Worm (Caenorhabditis elegans): Measurements from ENCODE around the gene klp-19.

The klp-19 gene

ce11 chrIII:13275784-13276183, 31.3 kb downstream of the klp-19 start (continued):
- TF ChIP-seq egl-44 (GFP tag; IDR thresholded peaks at IDR 0.05) (no peak), Y67H2A.10 (GFP tag; conservative IDR thresholded peaks at IDR 0.05) (no peak), akir-1 (GFP tag; optimal IDR thresholded peaks at IDR 0.05) (no peak), unc-62 (GFP tag; optimal IDR thresholded peaks at IDR 0.05) (no peak), ceh-27 (GFP tag; optimal IDR thresholded peaks at IDR 0.05) (peak; percentile 61), ets-4 (GFP tag; optimal IDR thresholded peaks at IDR 0.05) (no peak), Y79H2A.3 (GFP tag; conservative IDR thresholded peaks at IDR 0.05) (no peak), lsy-27 (tag; optimal IDR thresholded peaks at IDR 0.05; ENCODE audit: borderline replicate concordance, insufficient read depth) (no peak), nhr-80 (tag; optimal IDR thresholded peaks at IDR 0.05) (peak; percentile 37), him-1 (tag; optimal IDR thresholded peaks at IDR 0.05) (no peak), B0261.1 (tag; optimal IDR thresholded peaks at IDR 0.05) (no peak), F52B5.7 (tag; optimal IDR thresholded peaks at IDR 0.05) (no peak), attf-3 (GFP tag; conservative IDR thresholded peaks at IDR 0.05) (no peak), egl-18 (GFP tag; IDR thresholded peaks at IDR 0.05) (no peak), ZK185.1 (tag; optimal IDR thresholded peaks at IDR 0.05; ENCODE audit: poor library complexity, severe bottlenecking) (no peak), mcd-1 (GFP tag; IDR thresholded peaks at IDR 0.05) (peak; percentile 48), sea-2 (GFP tag; IDR thresholded peaks at IDR 0.05) (no peak), cebp-2 (GFP tag; IDR thresholded peaks at IDR 0.05) (no peak), snpc-1.3 (tag; optimal IDR thresholded peaks at IDR 0.05; ENCODE audit: insufficient read depth) (no peak), ztf-6 (GFP tag; IDR thresholded peaks at IDR 0.05) (no peak), fkh-3 (tag; optimal IDR thresholded peaks at IDR 0.05) (no peak), C17E4.6 (GFP tag; IDR thresholded peaks at IDR 0.05) (no peak), die-1 (tag; optimal IDR thresholded peaks at IDR 0.05) (no peak), mxl-1 (tag; optimal IDR thresholded peaks at IDR 0.05) (no peak), tbp1 (GFP tag; optimal IDR thresholded peaks at IDR 0.05) (peak; percentile 2), ztf-3 (GFP tag; optimal IDR thresholded peaks at IDR 0.05) (no peak), F33H1.4 (GFP tag; IDR thresholded peaks at IDR 0.05) (no peak), B0035.1 (tag; optimal IDR thresholded peaks at IDR 0.05) (no peak), hmg-1.2 (GFP tag; IDR thresholded peaks at IDR 0.05) (peak; percentile 67; the same call in 1 of the 2 replicates), zim-3 (tag; optimal IDR thresholded peaks at IDR 0.05) (no peak), rec-8 (tag; optimal IDR thresholded peaks at IDR 0.05) (no peak), F23B12.7 (tag; optimal IDR thresholded peaks at IDR 0.05; ENCODE audit: insufficient read depth) (no peak), Y53F4B.3 (GFP tag; IDR thresholded peaks at IDR 0.05) (no peak), lir-1 (GFP tag; conservative IDR thresholded peaks at IDR 0.05) (no peak), lag-1 (GFP tag; IDR thresholded peaks at IDR 0.05) (no peak), ztf-25 (GFP tag; IDR thresholded peaks at IDR 0.05) (no peak), lin-35 (GFP tag; optimal IDR thresholded peaks at IDR 0.05) (peak in 1 of 3 experiments; percentile 58), T26A5.8 (tag; optimal IDR thresholded peaks at IDR 0.05) (no peak), ztf-18 (tag; optimal IDR thresholded peaks at IDR 0.05) (no peak), Y53G8AR.9 (GFP tag; conservative IDR thresholded peaks at IDR 0.05) (no peak), hmg-20 (GFP tag; IDR thresholded peaks at IDR 0.05) (no peak), athp-1 (tag; optimal IDR thresholded peaks at IDR 0.05) (no peak), snpc-1.1 (tag; optimal IDR thresholded peaks at IDR 0.05; ENCODE audit: insufficient read depth) (no peak), F10E7.11 (tag; optimal IDR thresholded peaks at IDR 0.05) (no peak), egrh-3 (GFP tag; IDR thresholded peaks at IDR 0.05) (peak; percentile 53), dox-1 (GFP tag; IDR thresholded peaks at IDR 0.05) (peak; percentile 66), F57C9.4 (tag; optimal IDR thresholded peaks at IDR 0.05) (no peak), hlh-26 (GFP tag; conservative IDR thresholded peaks at IDR 0.05) (no peak), lsl-1 (GFP tag; optimal IDR thresholded peaks at IDR 0.05) (no peak)

All from whole organism, young adult.